Worm (Caenorhabditis elegans) whole organism, L4 larva: ENCODE results near the gene mrp-4.

Experiments used
- F10B5.3 ChIP-seq: sonication (generic microtip); optimal IDR thresholded peaks from 2 replicates; lab custom pipeline; 2016; ENCODE audit warnings: mild to moderate bottlenecking, missing genetic modification characterization, missing compliant biosample characterization
- F26F4.8 ChIP-seq: fragments of 200-800 bp; sonication (Bioruptor generic); conservative IDR thresholded peaks from 2 replicates; pipeline ENCODE4 v1.3.6; 2022; ENCODE audit warnings: missing genetic modification characterization, missing compliant biosample characterization
- F37D6.2 ChIP-seq: sonication (generic microtip); optimal IDR thresholded peaks from 2 replicates; lab custom pipeline; 2016; ENCODE audit warnings: mild to moderate bottlenecking, missing genetic modification characterization, missing compliant biosample characterization
- Y75B8A.6 ChIP-seq: fragments of 200-800 bp; sonication (Bioruptor generic); IDR thresholded peaks from 2 replicates; pipeline ENCODE4 v1.3.6; 2022; ENCODE audit warnings: missing genetic modification reagents, missing genetic modification characterization, missing compliant biosample characterization
- ZK337.2 ChIP-seq: fragments of 200-800 bp; sonication (Bioruptor generic); IDR thresholded peaks from 2 replicates; pipeline ENCODE4 v1.3.6; 2022; ENCODE audit warnings: missing genetic modification reagents, missing genetic modification characterization, missing compliant biosample characterization
- aha-1 ChIP-seq: fragments of 150-350 bp; peaks from one replicate; lab custom pipeline; 2014; ENCODE audit warnings: missing biosample characterization, missing genetic modification characterization
- attf-4 ChIP-seq: sonication (generic microtip); optimal IDR thresholded peaks from 3 replicates; lab custom pipeline; 2017; ENCODE audit warnings: missing biosample characterization, missing genetic modification characterization
- ceh-20 ChIP-seq: fragments of 200-800 bp; sonication (Bioruptor generic); IDR thresholded peaks from 2 replicates; pipeline ENCODE4 v1.3.6; 2022; ENCODE audit warnings: missing genetic modification reagents, missing genetic modification characterization, missing compliant biosample characterization
- daf-16 ChIP-seq, 3 experiments: sonication (generic microtip); optimal IDR thresholded peaks; 2 replicates each; lab custom pipeline; 2016 to 2017; ENCODE audit warnings: missing genetic modification characterization in 3 of 3, missing genetic modification reagents in 3 of 3, mild to moderate bottlenecking in 2 of 3, missing compliant biosample characterization in 2 of 3, missing biosample characterization in 1 of 3, moderate library complexity in 1 of 3
- daf-19 ChIP-seq: fragments of 200-800 bp; sonication (Bioruptor generic); conservative IDR thresholded peaks from 2 replicates; pipeline ENCODE4 v1.3.6; 2022; ENCODE audit warnings: missing genetic modification characterization, missing compliant biosample characterization
- dmd-8 ChIP-seq: fragments of 200-800 bp; sonication (Bioruptor generic); IDR thresholded peaks from 2 replicates; pipeline ENCODE4 v1.3.6; 2022; ENCODE audit warnings: missing genetic modification characterization, missing compliant biosample characterization
- egl-27 ChIP-seq: sonication (generic microtip); optimal IDR thresholded peaks from 3 replicates; lab custom pipeline; 2017; ENCODE audit warnings: missing biosample characterization, missing genetic modification reagents, missing genetic modification characterization
- fkh-10 ChIP-seq: fragments of 150-350 bp; optimal IDR thresholded peaks from 2 replicates; lab custom pipeline; 2014; ENCODE audit warnings: missing biosample characterization, missing genetic modification reagents, missing genetic modification characterization
- fos-1 ChIP-seq: fragments of 150-350 bp; optimal IDR thresholded peaks from 2 replicates; lab custom pipeline; 2014; ENCODE audit warnings: missing biosample characterization, missing genetic modification characterization
- hif-1 ChIP-seq, 2 experiments: sonication (generic microtip); optimal IDR thresholded peaks; 2 replicates each; lab custom pipeline; 2016 to 2017; ENCODE audit warnings: missing compliant biosample characterization in 2 of 2, missing genetic modification characterization in 2 of 2, missing genetic modification reagents in 2 of 2, missing genotype in 2 of 2, mild to moderate bottlenecking in 1 of 2
- hlh-11 ChIP-seq: fragments of 200-800 bp; sonication (Bioruptor generic); optimal IDR thresholded peaks from 2 replicates; lab custom pipeline; 2018; ENCODE audit warnings: mild to moderate bottlenecking, missing genetic modification characterization, missing compliant biosample characterization
- hlh-30 ChIP-seq: sonication (generic microtip); optimal IDR thresholded peaks from 2 replicates; lab custom pipeline; 2017; ENCODE audit warnings: antibody characterized with exemption, mild to moderate bottlenecking, missing genetic modification characterization, missing compliant biosample characterization; ENCODE audit not compliant: insufficient read depth
- jun-1 ChIP-seq: fragments of 150-350 bp; optimal IDR thresholded peaks from 2 replicates; lab custom pipeline; 2014; ENCODE audit warnings: missing biosample characterization, missing genetic modification reagents, missing genetic modification characterization
- lin-38 ChIP-seq: fragments of 200-800 bp; sonication (Bioruptor generic); IDR thresholded peaks from 2 replicates; pipeline ENCODE4 v1.3.6; 2022; ENCODE audit warnings: missing genetic modification reagents, missing genetic modification characterization, missing compliant biosample characterization
- lin-39 ChIP-seq: fragments of 150-350 bp; optimal IDR thresholded peaks from 2 replicates; lab custom pipeline; 2014; ENCODE audit warnings: missing biosample characterization, missing genetic modification reagents, missing genetic modification characterization
- mdl-1 ChIP-seq, 2 experiments: fragments of 150-350 bp in 1 of 2; sonication (generic microtip) in 1 of 2; optimal IDR thresholded peaks; 2 replicates each; lab custom pipeline; 2014 to 2017; ENCODE audit warnings: missing biosample characterization in 2 of 2, missing genetic modification characterization in 2 of 2
- mxl-3 ChIP-seq: fragments of 200-800 bp; sonication (Bioruptor generic); optimal IDR thresholded peaks from 2 replicates; lab custom pipeline; 2018; ENCODE audit warnings: mild to moderate bottlenecking, missing genetic modification characterization, missing compliant biosample characterization
- nhr-11 ChIP-seq: fragments of 150-350 bp; optimal IDR thresholded peaks from 2 replicates; lab custom pipeline; 2014; ENCODE audit warnings: missing biosample characterization, missing genetic modification characterization
- nhr-111 ChIP-seq: fragments of 200-800 bp; sonication (Bioruptor generic); optimal IDR thresholded peaks from 2 replicates; lab custom pipeline; 2018; ENCODE audit warnings: mild to moderate bottlenecking, missing genetic modification characterization, missing compliant biosample characterization
- nhr-237 ChIP-seq: sonication (generic microtip); optimal IDR thresholded peaks from 2 replicates; lab custom pipeline; 2017; ENCODE audit warnings: missing biosample characterization, missing genetic modification characterization
- nhr-28 ChIP-seq: fragments of 150-350 bp; optimal IDR thresholded peaks from 2 replicates; lab custom pipeline; 2014; ENCODE audit warnings: missing biosample characterization, missing genetic modification characterization
- nhr-42 ChIP-seq: fragments of 200-800 bp; sonication (Bioruptor generic); IDR thresholded peaks from 2 replicates; pipeline ENCODE4 v1.3.6; 2022; ENCODE audit warnings: missing genetic modification characterization, missing compliant biosample characterization
- nhr-76 ChIP-seq: fragments of 150-350 bp; optimal IDR thresholded peaks from 2 replicates; lab custom pipeline; 2014; ENCODE audit warnings: missing biosample characterization, missing genetic modification characterization
- pha-4 ChIP-seq, 2 experiments: fragments of 150-350 bp in 1 of 2; fragments of 200-800 bp in 1 of 2; sonication (Bioruptor generic) in 1 of 2; IDR thresholded peaks in 1 of 2; optimal IDR thresholded peaks in 1 of 2; 2 replicates each; pipeline versions ENCODE4 v1.3.6 to Lab custom; 2014 to 2022; ENCODE audit warnings: missing genetic modification characterization in 2 of 2, missing genetic modification reagents in 2 of 2, missing biosample characterization in 1 of 2, missing compliant biosample characterization in 1 of 2
- rbr-2 ChIP-seq: sonication (generic microtip); optimal IDR thresholded peaks from 2 replicates; lab custom pipeline; 2016; ENCODE audit warnings: missing genotype, missing genetic modification characterization, missing compliant biosample characterization
- saeg-2 ChIP-seq: fragments of 200-800 bp; sonication (Bioruptor generic); IDR thresholded peaks from 2 replicates; pipeline ENCODE4 v1.3.6; 2022; ENCODE audit warnings: missing genetic modification reagents, missing genetic modification characterization, missing compliant biosample characterization
- snpc-1.2 ChIP-seq: fragments of 200-800 bp; sonication (Bioruptor generic); IDR thresholded peaks from 2 replicates; pipeline ENCODE4 v1.3.6; 2022; ENCODE audit warnings: missing genetic modification reagents, missing genetic modification characterization, missing compliant biosample characterization
- spr-1 ChIP-seq: sonication (generic microtip); optimal IDR thresholded peaks from 2 replicates; lab custom pipeline; 2016; ENCODE audit warnings: mild to moderate bottlenecking, missing genetic modification characterization, missing compliant biosample characterization
- spr-3 ChIP-seq: fragments of 200-800 bp; sonication (Bioruptor generic); optimal IDR thresholded peaks from 2 replicates; lab custom pipeline; 2018; ENCODE audit warnings: mild to moderate bottlenecking, missing genetic modification characterization, missing compliant biosample characterization
- tra-1 ChIP-seq: fragments of 200-800 bp; sonication (Bioruptor generic); IDR thresholded peaks from 2 replicates; pipeline ENCODE4 v1.3.6; 2022; ENCODE audit warnings: missing genetic modification reagents, missing genetic modification characterization, missing compliant biosample characterization
- unc-39 ChIP-seq: sonication (generic microtip); optimal IDR thresholded peaks from 2 replicates; lab custom pipeline; 2017; ENCODE audit warnings: missing biosample characterization, missing genetic modification characterization
- unc-62 ChIP-seq, 3 experiments: fragments of 150-350 bp in 1 of 3; sonication (generic microtip); optimal IDR thresholded peaks in 2 of 3; peaks in 1 of 3; 1 replicate in 1 of 3; 2 replicates in 2 of 3; lab custom pipeline; 2014 to 2017; ENCODE audit warnings: missing biosample characterization in 3 of 3, missing genetic modification characterization in 3 of 3, missing genetic modification reagents in 3 of 3, missing genotype in 1 of 3
- vab-7 ChIP-seq: fragments of 200-800 bp; sonication (Bioruptor generic); IDR thresholded peaks from 2 replicates; pipeline ENCODE4 v1.3.6; 2022; ENCODE audit warnings: missing genetic modification reagents, missing genetic modification characterization, missing compliant biosample characterization
- zfp-3 ChIP-seq: fragments of 200-800 bp; sonication (Bioruptor generic); conservative IDR thresholded peaks from 2 replicates; pipeline ENCODE4 v1.3.6; 2022; ENCODE audit warnings: missing genetic modification reagents, missing genetic modification characterization, missing compliant biosample characterization
- zip-2 ChIP-seq: fragments of 150-350 bp; optimal IDR thresholded peaks from 2 replicates; lab custom pipeline; 2014; ENCODE audit warnings: missing biosample characterization, missing genetic modification characterization

The mrp-4 gene

ce11 chrX:9840864-9841263 is 43.2 kb upstream of the mrp-4 start:
- TF ChIP-seq daf-16 (GFP tag; optimal IDR thresholded peaks at IDR 0.05; lab: Kevin White, UChicago) (peak in 1 of 2 experiments; percentile 30), daf-16 (tag; optimal IDR thresholded peaks at IDR 0.05; lab: Kevin White, UChicago) (no peak), unc-62 (GFP tag; optimal IDR thresholded peaks at IDR 0.05 in 1 of 2; lab: Kevin White, UChicago) (peak in 1 of 2 experiments; percentile 47), unc-62 (tag; optimal IDR thresholded peaks at IDR 0.05; lab: Kevin White, UChicago) (no peak), ceh-20 (GFP tag; lab: Robert Waterston, UW) (no peak)
- TF ChIP-seq, all 104 proteins: peak for 2

ce11 chrX:9842102-9842501 is 42.0 kb upstream of the mrp-4 start:
- no peak for TF ChIP-seq spr-1 (tag; lab: Kevin White, UChicago)
- TF ChIP-seq daf-16 (GFP tag; optimal IDR thresholded peaks at IDR 0.05; lab: Kevin White, UChicago): peak in 1 of 2 experiments; percentile 79
- no peak for TF ChIP-seq daf-16 (tag; optimal IDR thresholded peaks at IDR 0.05; lab: Kevin White, UChicago)
- peak; percentile 27 for TF ChIP-seq hlh-11 (tag; lab: Kevin White, UChicago)
- peak in 1 of 2 experiments; percentile 87 for TF ChIP-seq unc-62 (GFP tag; optimal IDR thresholded peaks at IDR 0.05 in 1 of 2; lab: Kevin White, UChicago)
- no peak for TF ChIP-seq unc-62 (tag; optimal IDR thresholded peaks at IDR 0.05; lab: Kevin White, UChicago)
- peak; percentile 38 for TF ChIP-seq aha-1 (tag; lab: Kevin White, UChicago)

- no peak for TF ChIP-seq nhr-42 (GFP tag; lab: Robert Waterston, UW)
- TF ChIP-seq daf-19 (GFP tag; lab: Robert Waterston, UW): no peak
- no peak for TF ChIP-seq fos-1 (tag; lab: Kevin White, UChicago)
- TF ChIP-seq unc-39 (tag; lab: Kevin White, UChicago): no peak
- no peak for TF ChIP-seq F37D6.2 (tag; lab: Kevin White, UChicago)
- TF ChIP-seq F10B5.3 (tag; lab: Kevin White, UChicago): no peak
- TF ChIP-seq mxl-3 (GFP tag; lab: Kevin White, UChicago): no peak
- no peak for TF ChIP-seq tra-1 (GFP tag; lab: Robert Waterston, UW)
- no peak for TF ChIP-seq nhr-11 (tag; lab: Kevin White, UChicago)
- TF ChIP-seq mdl-1 (tag; optimal IDR thresholded peaks at IDR 0.05; lab: Kevin White, UChicago): no peak
- TF ChIP-seq hlh-30 (tag; lab: Kevin White, UChicago): no peak
- TF ChIP-seq dmd-8 (GFP tag; lab: Robert Waterston, UW): no peak
- no peak for TF ChIP-seq lin-38 (GFP tag; lab: Robert Waterston, UW)
- TF ChIP-seq zfp-3 (GFP tag; lab: Robert Waterston, UW): no peak
- no peak for TF ChIP-seq vab-7
- TF ChIP-seq rbr-2 (tag; lab: Kevin White, UChicago): no peak
These were observed 40.5 kb upstream of the mrp-4 start for ce11 chrX:9843568-9843967.

ce11 chrX:9845916-9846315 is 38.2 kb upstream of the mrp-4 start:
- no peak for TF ChIP-seq egl-27 (tag; lab: Kevin White, UChicago)
- TF ChIP-seq zip-2: no peak
- TF ChIP-seq, all 104 proteins: peak for 0

- TF ChIP-seq nhr-111 (GFP tag; lab: Kevin White, UChicago) (no peak), F26F4.8 (GFP tag; lab: Robert Waterston, UW) (no peak), pha-4 (GFP tag; IDR thresholded peaks at IDR 0.05; lab: Robert Waterston, UW) (no peak), pha-4 (tag; optimal IDR thresholded peaks at IDR 0.05; lab: Kevin White, UChicago) (no peak), hif-1 (tag; optimal IDR thresholded peaks at IDR 0.05; lab: Kevin White, UChicago) (no peak), snpc-1.2 (GFP tag; lab: Robert Waterston, UW) (no peak), attf-4 (tag; lab: Kevin White, UChicago) (no peak), saeg-2 (GFP tag; lab: Robert Waterston, UW) (no peak), nhr-42 (GFP tag; lab: Robert Waterston, UW) (no peak), ZK337.2 (no peak), nhr-28 (tag; lab: Kevin White, UChicago) (no peak), Y75B8A.6 (GFP tag; lab: Robert Waterston, UW) (no peak), nhr-76 (tag; lab: Kevin White, UChicago) (no peak), nhr-237 (no peak), unc-62 (GFP tag; optimal IDR thresholded peaks at IDR 0.05 in 1 of 2; lab: Kevin White, UChicago) (no peak), unc-62 (tag; optimal IDR thresholded peaks at IDR 0.05; lab: Kevin White, UChicago) (no peak), fkh-10 (GFP tag; lab: Kevin White, UChicago) (no peak), lin-39 (tag; lab: Kevin White, UChicago) (no peak), spr-3 (GFP tag; lab: Kevin White, UChicago) (no peak), jun-1 (no peak)
These were observed 37.1 kb upstream of the mrp-4 start, which contains the start of gene vab-15 for ce11 chrX:9846975-9847374. Gene vab-15, plus strand, starts transcription at chrX:9847275.
